Worm (Caenorhabditis elegans): ENCODE measurements around the gene pph-5.

The pph-5 gene

DNA sequence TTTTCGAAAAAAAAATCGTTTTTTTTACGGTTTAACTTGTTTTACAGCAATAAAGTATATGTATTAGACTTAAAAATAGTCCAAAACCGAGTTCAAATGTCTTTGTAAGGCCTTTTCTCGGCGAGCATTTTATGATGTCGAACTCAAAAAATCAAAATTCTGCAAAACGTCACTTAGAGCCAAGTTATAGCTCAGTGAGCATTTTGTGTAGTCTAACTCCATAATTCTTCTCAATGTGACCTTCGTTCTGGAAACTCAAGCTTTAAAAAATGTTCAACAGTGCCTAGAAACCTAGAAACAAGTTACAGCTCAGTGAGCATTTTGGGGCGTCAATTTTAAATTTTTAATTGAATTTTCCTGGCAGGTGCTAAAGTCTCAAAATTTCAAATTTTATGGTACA, 14.6 kb upstream of the pph-5 start:
- TF ChIP-seq med-1 (GFP tag; optimal IDR thresholded peaks at IDR 0.05; ENCODE audit: insufficient read depth) (no peak), ref-1 (GFP tag; conservative IDR thresholded peaks at IDR 0.05) (no peak), cog-1 (tag; optimal IDR thresholded peaks at IDR 0.05) (no peak), T22C8.4 (GFP tag; IDR thresholded peaks at IDR 0.05) (no peak)

- no peak for TF ChIP-seq ztf-23 (GFP tag; IDR thresholded peaks at IDR 0.05)
- TF ChIP-seq cog-1 (tag; optimal IDR thresholded peaks at IDR 0.05) = no peak
- no peak for TF ChIP-seq klf-2 (GFP tag; conservative IDR thresholded peaks at IDR 0.05)
Measured at ce11 chrV:19177070-19177469, 13.3 kb upstream of the pph-5 start.

DNA sequence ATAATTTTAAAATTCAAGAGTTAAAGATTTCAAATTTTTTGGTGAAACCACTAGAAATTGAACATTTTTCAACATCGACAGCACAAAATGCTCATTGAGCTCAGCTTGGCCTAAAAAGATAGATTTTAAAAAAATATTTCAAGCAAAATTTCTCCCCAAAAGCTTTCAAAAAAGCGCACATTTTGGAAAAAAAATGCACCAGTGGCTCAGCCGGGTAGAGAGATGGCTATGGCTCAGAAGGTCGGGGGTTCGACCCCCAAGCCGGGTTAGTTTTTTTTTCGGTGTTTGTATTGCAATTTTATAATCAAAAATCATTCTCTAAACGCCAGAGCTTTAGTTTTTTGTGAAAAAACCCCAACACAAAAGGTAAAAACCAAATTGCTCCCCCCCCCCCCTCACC, 12.5 kb upstream of the pph-5 start:
- TF ChIP-seq med-1 (GFP tag; optimal IDR thresholded peaks at IDR 0.05; ENCODE audit: insufficient read depth) (no peak), klf-2 (GFP tag; conservative IDR thresholded peaks at IDR 0.05) (no peak)

ce11 chrV:19178896-19179295, 11.5 kb upstream of the pph-5 start:
- TF ChIP-seq ref-1 (GFP tag; conservative IDR thresholded peaks at IDR 0.05) (no peak), T22C8.4 (GFP tag; IDR thresholded peaks at IDR 0.05) (no peak)

DNA sequence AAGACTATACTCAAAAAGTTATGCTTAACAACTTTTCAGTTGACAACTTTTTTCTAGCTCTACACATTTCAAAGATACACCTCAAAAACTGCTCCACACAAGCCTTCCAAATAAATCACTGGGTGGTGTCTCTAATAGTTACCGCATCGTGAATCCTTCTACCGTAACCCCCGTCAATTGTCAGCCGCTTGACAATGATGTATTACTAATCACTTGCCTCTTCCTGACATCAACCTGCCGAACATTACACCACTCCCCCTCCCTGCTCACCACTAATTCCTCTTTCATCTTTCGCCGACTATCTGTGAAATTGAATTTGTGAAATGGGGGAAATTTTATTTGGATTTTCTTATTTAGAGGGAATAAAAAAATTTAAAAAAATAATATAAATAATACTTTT, 8.7 kb upstream of the pph-5 start:
- TF ChIP-seq tab-1 (GFP tag; IDR thresholded peaks at IDR 0.05) (no peak), cog-1 (tag; optimal IDR thresholded peaks at IDR 0.05) (no peak), T22C8.4 (GFP tag; IDR thresholded peaks at IDR 0.05) (no peak), ztf-29 (GFP tag; IDR thresholded peaks at IDR 0.05) (no peak), klf-2 (GFP tag; conservative IDR thresholded peaks at IDR 0.05) (no peak), med-1 (GFP tag; optimal IDR thresholded peaks at IDR 0.05; ENCODE audit: insufficient read depth) (no peak), ref-1 (GFP tag; conservative IDR thresholded peaks at IDR 0.05) (no peak), flt-1 (GFP tag; IDR thresholded peaks at IDR 0.05) (no peak)

ce11 chrV:19201190-19201589, 10.8 kb downstream of the pph-5 start:
- no peak for TF ChIP-seq cog-1 (tag; optimal IDR thresholded peaks at IDR 0.05)
- TF ChIP-seq T22C8.4 (GFP tag; IDR thresholded peaks at IDR 0.05) = no peak
- TF ChIP-seq tab-1 (GFP tag; IDR thresholded peaks at IDR 0.05) = no peak

DNA sequence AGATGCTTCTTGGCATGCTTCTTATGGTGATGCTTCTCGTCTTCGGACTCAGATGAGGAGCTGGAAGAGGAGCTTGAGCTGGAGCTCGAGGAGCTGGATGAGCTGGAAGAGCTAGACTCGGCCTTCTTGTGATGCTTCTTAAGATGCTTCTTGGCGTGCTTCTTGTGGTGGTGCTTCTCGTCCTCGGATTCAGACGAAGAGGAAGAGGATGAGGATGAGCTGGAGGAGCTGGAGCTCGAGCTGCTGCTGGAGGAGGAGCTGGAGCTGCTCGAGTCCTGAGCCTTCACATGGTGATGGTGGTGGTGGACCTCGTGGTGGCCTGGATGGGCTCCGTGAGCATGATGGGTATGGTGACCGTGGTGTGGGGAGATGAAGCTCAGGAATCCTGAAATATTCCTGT, 12.5 kb downstream of the pph-5 start:
- TF ChIP-seq T22C8.4 (GFP tag; IDR thresholded peaks at IDR 0.05) (no peak), cog-1 (tag; optimal IDR thresholded peaks at IDR 0.05) (no peak), ztf-29 (GFP tag; IDR thresholded peaks at IDR 0.05) (no peak), med-1 (GFP tag; optimal IDR thresholded peaks at IDR 0.05; ENCODE audit: insufficient read depth) (no peak), ztf-23 (GFP tag; IDR thresholded peaks at IDR 0.05) (no peak), ref-1 (GFP tag; conservative IDR thresholded peaks at IDR 0.05) (no peak), tab-1 (GFP tag; IDR thresholded peaks at IDR 0.05) (no peak), klf-2 (GFP tag; conservative IDR thresholded peaks at IDR 0.05) (no peak), flt-1 (GFP tag; IDR thresholded peaks at IDR 0.05) (no peak)

DNA sequence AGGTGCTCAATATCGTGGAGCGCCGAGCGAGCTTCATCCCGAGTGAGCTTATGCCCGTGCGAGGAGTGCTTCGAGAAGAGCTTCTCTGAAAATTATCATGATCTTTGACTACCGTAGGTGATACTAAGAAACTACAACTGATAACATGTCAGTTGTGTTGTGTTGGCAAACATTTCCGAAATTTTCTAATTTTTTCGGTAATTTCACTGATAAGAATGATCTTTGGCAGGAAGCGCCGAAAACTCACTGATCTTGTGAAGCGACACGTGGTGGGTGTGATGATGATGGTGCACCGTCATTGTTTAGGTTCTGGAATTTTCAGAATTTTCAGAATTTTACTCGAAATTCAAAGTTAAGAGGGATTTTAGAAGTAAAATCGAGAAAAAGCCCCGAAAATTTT, 13.0 kb downstream of the pph-5 start, which contains the start of gene Y39B6A.1:
TSS of gene Y39B6A.1 (minus strand) at position 309 of the 400 bp plus-strand sequence.
- TF ChIP-seq med-1 (GFP tag; optimal IDR thresholded peaks at IDR 0.05; ENCODE audit: insufficient read depth) (no peak), cog-1 (tag; optimal IDR thresholded peaks at IDR 0.05) (no peak), flt-1 (GFP tag; IDR thresholded peaks at IDR 0.05) (no peak), ztf-29 (GFP tag; IDR thresholded peaks at IDR 0.05) (no peak)

DNA sequence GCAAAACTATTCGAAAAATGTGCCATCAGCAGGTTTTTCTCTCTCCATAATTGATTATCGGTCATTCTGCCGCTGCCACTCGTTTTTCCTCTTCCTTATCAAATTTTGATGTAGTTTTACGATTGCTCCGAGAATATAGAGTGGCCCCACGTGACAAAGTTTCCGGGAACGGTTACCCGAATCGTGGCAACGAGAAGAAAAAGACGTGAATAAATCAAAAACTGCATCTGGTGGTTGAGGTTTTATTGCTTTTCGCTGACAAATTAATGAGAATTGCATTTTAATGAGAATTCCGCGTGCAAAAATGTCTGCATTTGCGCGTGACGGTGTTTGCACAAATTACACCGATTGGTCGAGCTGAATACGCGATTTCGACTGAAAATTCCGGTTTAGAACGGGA, 15.1 kb downstream of the pph-5 start:
- TF ChIP-seq klf-2 (GFP tag; conservative IDR thresholded peaks at IDR 0.05) (no peak), tab-1 (GFP tag; IDR thresholded peaks at IDR 0.05) (no peak), ztf-29 (GFP tag; IDR thresholded peaks at IDR 0.05) (no peak), ztf-23 (GFP tag; IDR thresholded peaks at IDR 0.05) (no peak), flt-1 (GFP tag; IDR thresholded peaks at IDR 0.05) (no peak), cog-1 (tag; optimal IDR thresholded peaks at IDR 0.05) (no peak), ref-1 (GFP tag; conservative IDR thresholded peaks at IDR 0.05) (no peak), med-1 (GFP tag; optimal IDR thresholded peaks at IDR 0.05; ENCODE audit: insufficient read depth) (no peak), T22C8.4 (GFP tag; IDR thresholded peaks at IDR 0.05) (no peak)

DNA sequence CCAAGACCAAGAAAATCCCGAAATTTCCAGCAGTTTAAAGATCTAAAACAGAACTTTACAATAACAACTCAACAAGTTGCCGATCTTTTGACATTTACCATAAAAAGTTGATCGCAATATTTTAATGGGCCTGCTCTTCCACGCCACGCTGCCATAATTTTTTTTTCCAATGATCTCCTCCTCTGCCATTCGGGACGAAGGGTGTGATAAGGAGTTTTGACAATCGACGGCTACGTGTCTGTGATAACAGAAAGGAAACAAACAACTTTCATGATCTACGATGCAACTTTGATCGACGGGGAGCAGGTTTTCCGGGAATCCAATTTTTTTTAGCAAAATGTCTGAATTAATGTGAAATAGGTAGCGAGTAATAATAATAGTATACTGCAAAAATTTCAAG, 16.6 kb downstream of the pph-5 start:
- TF ChIP-seq cog-1 (tag; optimal IDR thresholded peaks at IDR 0.05) = no peak
- no peak for TF ChIP-seq ztf-29 (GFP tag; IDR thresholded peaks at IDR 0.05)
- TF ChIP-seq ztf-23 (GFP tag; IDR thresholded peaks at IDR 0.05) = no peak
- TF ChIP-seq ref-1 (GFP tag; conservative IDR thresholded peaks at IDR 0.05) = no peak
- TF ChIP-seq tab-1 (GFP tag; IDR thresholded peaks at IDR 0.05) = no peak
- TF ChIP-seq klf-2 (GFP tag; conservative IDR thresholded peaks at IDR 0.05) = no peak
- no peak for TF ChIP-seq med-1 (GFP tag; optimal IDR thresholded peaks at IDR 0.05; ENCODE audit: insufficient read depth)
- no peak for TF ChIP-seq flt-1 (GFP tag; IDR thresholded peaks at IDR 0.05)
- TF ChIP-seq T22C8.4 (GFP tag; IDR thresholded peaks at IDR 0.05) = no peak

DNA sequence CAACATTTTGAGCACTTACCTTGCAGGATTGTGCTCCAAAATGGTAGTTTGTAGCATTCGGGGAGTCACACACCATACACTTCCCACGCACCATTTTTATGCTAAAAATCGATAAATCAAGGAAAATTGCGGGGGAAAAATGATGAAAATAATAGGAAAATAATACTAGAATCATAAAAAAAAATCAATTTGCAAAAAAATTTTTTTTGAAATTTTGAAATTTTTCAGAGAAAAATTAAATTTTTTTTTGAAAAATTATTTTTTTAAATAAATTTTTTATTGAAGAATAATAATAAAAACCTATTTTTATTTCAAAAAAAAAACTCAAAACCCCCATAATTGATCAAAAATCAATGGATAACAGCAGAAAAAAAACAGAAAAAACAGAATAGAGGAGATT, 21.4 kb downstream of the pph-5 start, which contains the start of gene nhr-79:
TSS of gene nhr-79 (minus strand) at position 101 of the 400 bp plus-strand sequence.
- TF ChIP-seq klf-2 (GFP tag; conservative IDR thresholded peaks at IDR 0.05) = no peak
- TF ChIP-seq cog-1 (tag; optimal IDR thresholded peaks at IDR 0.05) = no peak
- no peak for TF ChIP-seq med-1 (GFP tag; optimal IDR thresholded peaks at IDR 0.05; ENCODE audit: insufficient read depth)
- no peak for TF ChIP-seq flt-1 (GFP tag; IDR thresholded peaks at IDR 0.05)
- no peak for TF ChIP-seq ztf-23 (GFP tag; IDR thresholded peaks at IDR 0.05)
- no peak for TF ChIP-seq ztf-29 (GFP tag; IDR thresholded peaks at IDR 0.05)
- TF ChIP-seq T22C8.4 (GFP tag; IDR thresholded peaks at IDR 0.05) = no peak
- TF ChIP-seq tab-1 (GFP tag; IDR thresholded peaks at IDR 0.05) = no peak
- no peak for TF ChIP-seq ref-1 (GFP tag; conservative IDR thresholded peaks at IDR 0.05)
